Fruit fly (Drosophila melanogaster): ENCODE measurements around the gene tobi.

DNA sequence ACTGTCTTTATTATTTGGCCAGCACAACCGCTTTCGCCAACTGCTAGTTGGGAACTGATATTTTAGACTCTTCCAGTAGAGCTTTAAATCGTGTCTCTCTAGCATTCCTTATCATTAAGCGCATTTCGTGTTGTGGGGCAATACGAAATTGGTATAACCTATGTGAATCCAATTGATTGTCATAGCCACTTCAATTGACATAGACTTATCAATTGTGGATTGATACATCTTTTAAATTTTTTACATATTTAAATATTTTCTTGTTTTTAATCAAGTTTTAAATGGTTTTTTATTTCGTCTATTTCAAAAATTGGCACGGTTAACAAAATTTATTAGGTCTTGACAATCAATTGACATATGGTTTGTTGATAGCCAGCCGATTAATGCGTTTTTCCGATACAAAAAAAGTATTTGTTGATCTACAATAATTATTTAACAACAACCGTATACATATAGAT, 47.2 kb downstream of the tobi start, which contains the start of gene CG31288:
- TF ChIP-seq CG7101 (tag; optimal IDR thresholded peaks at IDR 0.05) (no peak), Crg-1 (GFP tag; optimal IDR thresholded peaks at IDR 0.05) (no peak), kay (GFP tag; ENCODE audit: borderline replicate concordance) (peak; percentile 90), toe (GFP tag; optimal IDR thresholded peaks at IDR 0.05) (no peak), Clk (GFP tag; optimal IDR thresholded peaks at IDR 0.05) (no peak), pad (GFP tag; optimal IDR thresholded peaks at IDR 0.05) (no peak), CG1620 (GFP tag; optimal IDR thresholded peaks at IDR 0.05) (no peak), CG12768 (GFP tag; optimal IDR thresholded peaks at IDR 0.05) (no peak), CG7045 (GFP tag; optimal IDR thresholded peaks at IDR 0.05) (no peak)
